Fruit fly (Drosophila melanogaster): ENCODE measurements around the gene CG8004.

CG8004 gene

DNA sequence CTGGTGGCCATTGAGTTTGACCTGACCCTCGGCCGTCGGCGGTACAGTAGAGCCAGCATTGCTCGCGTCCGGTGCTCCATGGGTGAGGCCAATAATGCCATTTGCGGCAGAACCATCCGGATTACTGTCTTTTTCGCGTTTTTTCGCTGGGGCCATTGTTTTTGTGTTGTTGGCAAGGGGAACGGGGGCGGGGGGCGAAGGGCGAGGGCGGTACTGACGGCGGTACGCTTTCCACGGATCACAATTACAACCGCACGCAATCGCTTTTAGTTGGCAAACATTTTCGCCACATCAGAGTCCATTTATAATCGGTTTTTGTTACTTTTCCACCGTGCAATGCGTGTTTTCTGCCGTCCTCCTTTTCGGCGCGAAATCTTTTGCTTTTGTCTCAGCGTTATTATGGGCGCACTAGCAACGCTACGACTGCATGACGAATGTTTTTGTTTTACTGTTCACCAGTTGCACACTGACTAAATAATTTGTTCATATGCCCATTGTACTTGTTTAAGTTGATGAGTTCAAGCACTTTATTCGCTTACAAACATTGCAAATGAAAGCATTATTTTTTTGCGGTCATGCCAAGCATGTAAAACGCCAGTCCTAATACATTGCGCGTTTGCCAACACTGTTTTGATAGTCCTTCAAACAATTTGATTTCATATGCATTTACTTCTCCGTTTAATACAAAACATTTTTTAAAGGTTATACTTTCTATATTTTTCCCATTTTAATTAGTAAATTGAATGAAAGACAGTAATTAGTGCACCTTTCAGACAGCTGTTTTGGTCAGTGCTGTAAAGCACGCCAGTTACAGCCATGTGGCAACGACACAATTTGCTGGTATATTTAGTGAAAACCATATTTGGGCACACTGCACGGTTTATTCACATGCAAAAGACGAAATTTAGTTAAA, 5.2 kb downstream of the CG8004 start, which contains the start of gene Pfdn6 (continued):
- peak; percentile 59 for TF ChIP-seq CG10654 (GFP tag; optimal IDR thresholded peaks at IDR 0.05)
- TF ChIP-seq chm (GFP tag; IDR thresholded peaks at IDR 0.05) = no peak
- TF ChIP-seq CG34376 (GFP tag; optimal IDR thresholded peaks at IDR 0.05) = peak; percentile 56
- TF ChIP-seq Trl (optimal IDR thresholded peaks at IDR 0.05) = peak in 1 of 2 experiments; percentile 31
- TF ChIP-seq Trl (GFP tag; optimal IDR thresholded peaks at IDR 0.05) = peak; percentile 69
- peak; percentile 64; the same call in 1 of the 2 replicates for TF ChIP-seq Awh (GFP tag; IDR thresholded peaks at IDR 0.05)
- peak; percentile 76 for TF ChIP-seq CG1602 (GFP tag; optimal IDR thresholded peaks at IDR 0.05)
- TF ChIP-seq ftz-f1 (GFP tag; optimal IDR thresholded peaks at IDR 0.05) = no peak
- TF ChIP-seq CG4730 (GFP tag; IDR thresholded peaks at IDR 0.05) = peak; percentile 71
- TF ChIP-seq pros (GFP tag; optimal IDR thresholded peaks at IDR 0.05) = no peak
- TF ChIP-seq prd (optimal IDR thresholded peaks at IDR 0.05) = no peak
- TF ChIP-seq prd (GFP tag; IDR thresholded peaks at IDR 0.05) = peak; percentile 83
- peak; percentile 68 for TF ChIP-seq da (GFP tag; optimal IDR thresholded peaks at IDR 0.05)
- no peak for TF ChIP-seq grn (GFP tag; optimal IDR thresholded peaks at IDR 0.05)
- peak; percentile 64 for TF ChIP-seq Scr (GFP tag; IDR thresholded peaks at IDR 0.05; ENCODE audit: partially characterized antibody)
- peak; percentile 75 for TF ChIP-seq NC2β (GFP tag; optimal IDR thresholded peaks at IDR 0.05)
- TF ChIP-seq unpg (GFP tag; optimal IDR thresholded peaks at IDR 0.05) = peak; percentile 71
- peak; percentile 22; the same call in 1 of the 2 replicates for TF ChIP-seq Dip2 (GFP tag; IDR thresholded peaks at IDR 0.05)
- no peak for TF ChIP-seq CG6254 (GFP tag; optimal IDR thresholded peaks at IDR 0.05)
- TF ChIP-seq B-H1 (GFP tag; IDR thresholded peaks at IDR 0.05) = peak; percentile 41; the same call in 1 of the 3 replicates
- 0 out of 2 replicates have a peak, but pooled peaks have one; percentile 11 for TF ChIP-seq Nf-YA (GFP tag; IDR thresholded peaks at IDR 0.05)
- peak; percentile 82 for TF ChIP-seq inv (GFP tag; IDR thresholded peaks at IDR 0.05; ENCODE audit: partially characterized antibody)
- no peak for TF ChIP-seq CG1529 (GFP tag; optimal IDR thresholded peaks at IDR 0.05)
- TF ChIP-seq fru (optimal IDR thresholded peaks at IDR 0.05) = no peak
- peak; percentile 65 for TF ChIP-seq B-H2 (GFP tag; optimal IDR thresholded peaks at IDR 0.05)
- peak; percentile 57 for TF ChIP-seq pb (GFP tag; optimal IDR thresholded peaks at IDR 0.05)
- no peak for TF ChIP-seq fd102C (GFP tag; optimal IDR thresholded peaks at IDR 0.05)
- TF ChIP-seq grau (tag; optimal IDR thresholded peaks at IDR 0.05) = peak; percentile 75
- TF ChIP-seq lmd (GFP tag; IDR thresholded peaks at IDR 0.05) = peak; percentile 90
- peak; percentile 91 for TF ChIP-seq ken (GFP tag; IDR thresholded peaks at IDR 0.05)
- TF ChIP-seq CG14965 (GFP tag; optimal IDR thresholded peaks at IDR 0.05; ENCODE audit: borderline replicate concordance) = no peak
- peak; percentile 51 to 62 for TF ChIP-seq Pdp1 (GFP tag; optimal IDR thresholded peaks at IDR 0.05)
- TF ChIP-seq Sin3A (optimal IDR thresholded peaks at IDR 0.05) = peak; percentile 94
- TF ChIP-seq CG30431 (GFP tag; optimal IDR thresholded peaks at IDR 0.05) = peak; percentile 57
- TF ChIP-seq trem (tag; optimal IDR thresholded peaks at IDR 0.05) = peak; percentile 77
- no peak for TF ChIP-seq nom (GFP tag; optimal IDR thresholded peaks at IDR 0.05)
- TF ChIP-seq CG11398 (GFP tag; optimal IDR thresholded peaks at IDR 0.05) = peak; percentile 29
- peak; percentile 6 for TF ChIP-seq CG10431 (GFP tag; optimal IDR thresholded peaks at IDR 0.05)
- TF ChIP-seq CG30020 (tag; optimal IDR thresholded peaks at IDR 0.05) = peak; percentile 65
- no peak for TF ChIP-seq MTF-1 (GFP tag; optimal IDR thresholded peaks at IDR 0.05; ENCODE audit: borderline replicate concordance)
- TF ChIP-seq Rfx (GFP tag; IDR thresholded peaks at IDR 0.05) = peak; percentile 80
- peak; percentile 55 for TF ChIP-seq Six4 (GFP tag; optimal IDR thresholded peaks at IDR 0.05)
- peak; percentile 23 for TF ChIP-seq Elba2 (GFP tag; optimal IDR thresholded peaks at IDR 0.05)
- 0 out of 2 replicates have a peak, but pooled peaks have one; percentile 15 for TF ChIP-seq CG11085 (GFP tag; IDR thresholded peaks at IDR 0.05)
- TF ChIP-seq gcm2 (GFP tag; optimal IDR thresholded peaks at IDR 0.05) = no peak
- peak; percentile 35 for TF ChIP-seq CG18011 (GFP tag; optimal IDR thresholded peaks at IDR 0.05)
- TF ChIP-seq CG3163 (GFP tag; optimal IDR thresholded peaks at IDR 0.05) = peak; percentile 39
- peak; percentile 64 for TF ChIP-seq her (GFP tag; optimal IDR thresholded peaks at IDR 0.05)
- TF ChIP-seq NC2α (GFP tag; optimal IDR thresholded peaks at IDR 0.05) = no peak
- peak; percentile 60 for TF ChIP-seq fd3F (GFP tag; optimal IDR thresholded peaks at IDR 0.05)
